Worm (Caenorhabditis elegans): Measurements from ENCODE around the gene srh-10.
"Not testable (repeated sequence)": the region's sequence is repeated elsewhere in the genome, so short reads cannot be mapped to it uniquely, and the experiment has no call there.

srh-10 gene

ce11 chrV:6041375-6041774, 25.6 kb downstream of the srh-10 start, which contains the start of gene R01B10.2:
R01B10.2 (minus strand) TSS chrV:6041475.
- no peak for TF ChIP-seq ham-2 (GFP tag; optimal IDR thresholded peaks at IDR 0.05)
- no peak for TF ChIP-seq nhr-76 (tag; optimal IDR thresholded peaks at IDR 0.05)
- TF ChIP-seq nhr-2 (tag; optimal IDR thresholded peaks at IDR 0.05) = no peak
- TF ChIP-seq mep-1 (tag; optimal IDR thresholded peaks at IDR 0.05) = no peak

ce11 chrV:6038405-6039151, 28.4 kb downstream of the srh-10 start, which contains the start of gene F29G9.1:
F29G9.1 (plus strand) TSS chrV:6039101.
- TF ChIP-seq ceh-43 (GFP tag; optimal IDR thresholded peaks at IDR 0.05); sem-2 (GFP tag; optimal IDR thresholded peaks at IDR 0.05); hlh-1 (tag; optimal IDR thresholded peaks at IDR 0.05): not testable (repeated sequence)

- TF ChIP-seq nhr-28 (tag; optimal IDR thresholded peaks at IDR 0.05) = no peak
- TF ChIP-seq elt-1 (tag; optimal IDR thresholded peaks at IDR 0.05; ENCODE audit: borderline replicate concordance, insufficient read depth) = no peak
- no peak for TF ChIP-seq nhr-76 (tag; optimal IDR thresholded peaks at IDR 0.05)
- TF ChIP-seq bed-3 (GFP tag; optimal IDR thresholded peaks at IDR 0.05) = no peak
- TF ChIP-seq blmp-1 (tag; optimal IDR thresholded peaks at IDR 0.05) = no peak
- no peak for TF ChIP-seq mab-5 (tag; optimal IDR thresholded peaks at IDR 0.05)
- TF ChIP-seq nhr-237 (tag; optimal IDR thresholded peaks at IDR 0.05) = no peak
- TF ChIP-seq mep-1 (tag; optimal IDR thresholded peaks at IDR 0.05) = no peak
- no peak for TF ChIP-seq drap-1 (GFP tag; optimal IDR thresholded peaks at IDR 0.05)
- TF ChIP-seq unc-62 (GFP tag; optimal IDR thresholded peaks at IDR 0.05) = no peak
- no peak for TF ChIP-seq lsy-2 (tag; optimal IDR thresholded peaks at IDR 0.05)
- TF ChIP-seq sem-2 (GFP tag; optimal IDR thresholded peaks at IDR 0.05) = no peak
- no peak for TF ChIP-seq elt-3 (tag; optimal IDR thresholded peaks at IDR 0.05)
- no peak for TF ChIP-seq cnd-1 (tag; optimal IDR thresholded peaks at IDR 0.05)
- TF ChIP-seq nhr-12 (tag; optimal IDR thresholded peaks at IDR 0.05) = no peak
- TF ChIP-seq ces-1 (GFP tag; optimal IDR thresholded peaks at IDR 0.05) = no peak
- no peak for TF ChIP-seq mls-2 (tag; optimal IDR thresholded peaks at IDR 0.05)
- no peak for TF ChIP-seq unc-39 (tag; optimal IDR thresholded peaks at IDR 0.05)
- no peak for TF ChIP-seq pha-4 (tag; optimal IDR thresholded peaks at IDR 0.05)
Measured at ce11 chrV:6036547-6036946, 30.4 kb downstream of the srh-10 start.

ce11 chrV:6034714-6035113, 32.2 kb downstream of the srh-10 start, which contains the start of gene dhs-17:
dhs-17 (minus strand) TSS chrV:6034814.
- TF ChIP-seq nhr-28 (tag; optimal IDR thresholded peaks at IDR 0.05) (no peak), ztf-11 (tag; optimal IDR thresholded peaks at IDR 0.05) (no peak), pha-4 (tag; optimal IDR thresholded peaks at IDR 0.05) (no peak), tbx-8 (GFP tag; optimal IDR thresholded peaks at IDR 0.05) (no peak), nhr-76 (tag; optimal IDR thresholded peaks at IDR 0.05) (no peak), flh-1 (GFP tag; optimal IDR thresholded peaks at IDR 0.05) (no peak), elt-3 (tag; optimal IDR thresholded peaks at IDR 0.05) (no peak), ceh-83 (GFP tag; optimal IDR thresholded peaks at IDR 0.05) (no peak), lin-13 (tag; optimal IDR thresholded peaks at IDR 0.05) (no peak), unc-62 (GFP tag; optimal IDR thresholded peaks at IDR 0.05) (no peak), sem-2 (GFP tag; optimal IDR thresholded peaks at IDR 0.05) (no peak), blmp-1 (tag; optimal IDR thresholded peaks at IDR 0.05) (no peak), unc-120 (tag; optimal IDR thresholded peaks at IDR 0.05; ENCODE audit: poor library complexity, severe bottlenecking) (no peak), ceh-43 (GFP tag; optimal IDR thresholded peaks at IDR 0.05) (no peak), bed-3 (GFP tag; optimal IDR thresholded peaks at IDR 0.05) (no peak), zip-8 (tag; optimal IDR thresholded peaks at IDR 0.05) (no peak)

- no peak for TF ChIP-seq elt-3 (tag; optimal IDR thresholded peaks at IDR 0.05)
- TF ChIP-seq ces-1 (GFP tag; optimal IDR thresholded peaks at IDR 0.05) = peak; percentile 22
Measured at ce11 chrV:6033512-6033911, 33.4 kb downstream of the srh-10 start.

ce11 chrV:6031585-6031984, 35.4 kb downstream of the srh-10 start:
- TF ChIP-seq lsy-2 (tag; optimal IDR thresholded peaks at IDR 0.05) = no peak
- no peak for TF ChIP-seq unc-120 (tag; optimal IDR thresholded peaks at IDR 0.05; ENCODE audit: poor library complexity, severe bottlenecking)
- TF ChIP-seq lin-13 (tag; optimal IDR thresholded peaks at IDR 0.05) = no peak
- TF ChIP-seq mls-2 (tag; optimal IDR thresholded peaks at IDR 0.05) = no peak
- no peak for TF ChIP-seq nhr-76 (tag; optimal IDR thresholded peaks at IDR 0.05)
- no peak for TF ChIP-seq cnd-1 (tag; optimal IDR thresholded peaks at IDR 0.05)
- no peak for TF ChIP-seq sem-2 (GFP tag; optimal IDR thresholded peaks at IDR 0.05)
- no peak for TF ChIP-seq unc-62 (GFP tag; optimal IDR thresholded peaks at IDR 0.05)
- TF ChIP-seq ham-2 (GFP tag; optimal IDR thresholded peaks at IDR 0.05) = no peak
- no peak for TF ChIP-seq flh-1 (GFP tag; optimal IDR thresholded peaks at IDR 0.05)
- no peak for TF ChIP-seq ceh-39 (tag; optimal IDR thresholded peaks at IDR 0.05)
- TF ChIP-seq zip-8 (tag; optimal IDR thresholded peaks at IDR 0.05) = no peak
- no peak for TF ChIP-seq drap-1 (GFP tag; optimal IDR thresholded peaks at IDR 0.05)
- TF ChIP-seq nhr-2 (tag; optimal IDR thresholded peaks at IDR 0.05) = no peak
- TF ChIP-seq ztf-11 (tag; optimal IDR thresholded peaks at IDR 0.05) = no peak
- TF ChIP-seq ceh-83 (GFP tag; optimal IDR thresholded peaks at IDR 0.05) = no peak
- TF ChIP-seq pha-4 (tag; optimal IDR thresholded peaks at IDR 0.05) = no peak
- TF ChIP-seq sptf-1 (tag; optimal IDR thresholded peaks at IDR 0.05) = no peak

Measured in whole organism, mixed stage, embryonic.